Fruit fly (Drosophila melanogaster): ENCODE measurements around the gene Ide.
A peak's percentile ranks its signal among the peaks of the same experiment; 100 is the strongest.

DNA sequence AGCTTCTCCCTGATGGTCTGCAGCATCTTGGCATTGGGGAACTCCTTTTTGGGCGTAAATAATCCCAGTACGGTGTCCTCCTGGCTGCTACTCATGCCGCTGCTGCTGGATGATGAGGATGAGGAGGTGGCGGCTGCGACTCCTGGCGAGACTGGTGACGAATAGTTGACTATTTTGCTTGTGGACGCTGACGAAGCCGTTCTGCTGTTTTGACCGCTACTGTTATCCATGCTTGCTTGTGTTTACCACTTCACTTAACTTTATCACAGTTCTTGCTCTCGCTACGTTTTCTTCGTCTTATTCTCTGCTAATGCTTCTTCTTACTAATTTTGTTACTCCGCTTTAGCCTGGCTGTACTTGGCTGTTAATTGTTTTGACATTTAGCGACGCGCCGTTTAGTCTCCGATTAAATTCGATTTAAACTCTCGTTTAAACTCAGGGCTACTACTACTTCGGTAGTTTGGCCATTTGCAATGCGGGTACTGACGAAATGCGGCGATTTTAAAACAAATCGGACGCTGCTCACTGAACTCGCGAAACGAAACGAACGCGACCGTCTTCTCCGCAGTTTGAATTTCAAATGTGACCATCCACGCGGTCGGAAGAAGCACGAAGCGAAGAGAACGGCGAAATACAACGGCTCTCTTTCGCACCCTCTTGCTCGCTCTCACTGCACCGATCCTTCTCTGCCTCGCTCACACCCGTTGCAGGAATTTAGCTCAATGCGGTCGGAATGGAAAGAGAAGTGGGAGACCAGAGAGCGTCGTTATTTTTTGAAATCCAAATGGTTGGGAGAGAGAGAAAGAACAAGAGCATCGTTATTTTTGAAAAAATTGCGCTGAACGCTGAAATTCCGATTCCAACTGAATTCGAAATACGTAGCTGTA lies 25.6 kb upstream of the Ide start, which contains the start of gene trbl:
- no peak for TF ChIP-seq CG9139 (GFP tag; optimal IDR thresholded peaks at IDR 0.05)
- TF ChIP-seq CG11294 (GFP tag; IDR thresholded peaks at IDR 0.05): no peak
- TF ChIP-seq CG10669 (GFP tag; optimal IDR thresholded peaks at IDR 0.05): no peak
- no peak for TF ChIP-seq Sox102F (GFP tag; optimal IDR thresholded peaks at IDR 0.05)
- TF ChIP-seq CG6792 (GFP tag; optimal IDR thresholded peaks at IDR 0.05): no peak
- TF ChIP-seq Gug (GFP tag; IDR thresholded peaks at IDR 0.05): no peak
- TF ChIP-seq Hr38 (GFP tag; optimal IDR thresholded peaks at IDR 0.05): no peak
- TF ChIP-seq CG16779 (tag; optimal IDR thresholded peaks at IDR 0.05): peak; percentile 33
- no peak for TF ChIP-seq cyc (GFP tag; optimal IDR thresholded peaks at IDR 0.05)
- TF ChIP-seq CG34406 (GFP tag; optimal IDR thresholded peaks at IDR 0.05): no peak
- no peak for TF ChIP-seq CG11902 (GFP tag; optimal IDR thresholded peaks at IDR 0.05)
- TF ChIP-seq CG8319 (GFP tag; optimal IDR thresholded peaks at IDR 0.05): no peak
- no peak for TF ChIP-seq Blimp-1 (GFP tag; optimal IDR thresholded peaks at IDR 0.05)

All from whole organism, prepupa.